Worm (Caenorhabditis elegans): ENCODE results near the gene inft-2.

ce11 chrV:13041666-13042065 lies 39.5 kb downstream of the inft-2 start, which contains the start of gene scyl-1:
- TF ChIP-seq W03F9.2 (tag; optimal IDR thresholded peaks at IDR 0.05) (no peak), him-1 (tag; optimal IDR thresholded peaks at IDR 0.05) (no peak), dao-5 (tag; optimal IDR thresholded peaks at IDR 0.05) (no peak)
